Worm (Caenorhabditis elegans): Measurements from ENCODE around the gene K11H12.4.

DNA sequence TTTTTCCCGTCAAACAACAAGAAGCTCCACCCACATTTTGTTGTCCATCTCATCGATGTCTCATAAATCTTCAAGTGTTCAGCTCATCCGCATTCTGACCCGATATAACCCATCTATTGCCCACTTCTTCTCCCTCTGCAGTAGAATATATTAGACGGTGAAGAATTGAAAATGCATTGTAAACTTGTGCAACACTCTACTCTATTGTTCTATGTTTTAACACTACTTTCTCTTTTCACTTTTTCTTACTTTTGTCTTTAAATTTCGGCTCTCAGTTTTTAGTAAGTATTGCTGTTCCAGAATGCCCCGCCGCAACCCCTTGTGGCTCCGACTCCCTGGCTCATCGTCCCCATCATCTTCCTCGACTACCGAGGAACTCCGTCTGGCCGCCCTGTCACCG, 26.3 kb downstream of the K11H12.4 start, which contains the start of gene K11H12.9:
- no peak for TF ChIP-seq dmd-4 (tag; optimal IDR thresholded peaks at IDR 0.05; ENCODE audit: borderline replicate concordance)
- no peak for TF ChIP-seq ztf-16 (tag; optimal IDR thresholded peaks at IDR 0.05)
- no peak for TF ChIP-seq hlh-8 (tag; optimal IDR thresholded peaks at IDR 0.05)
